Worm (Caenorhabditis elegans) whole organism, L2 larva: ENCODE data around the gene F49H12.7.

Experiments
- crh-2 ChIP-seq: sonication (generic microtip); optimal IDR thresholded peaks from 2 replicates; lab custom pipeline; 2017; ENCODE audit warnings: missing biosample characterization, missing genetic modification characterization
- lin-11 ChIP-seq: fragments of 150-350 bp; sonication (generic microtip); optimal IDR thresholded peaks from 2 replicates; lab custom pipeline; 2014; ENCODE audit warnings: missing biosample characterization, missing genetic modification characterization, inconsistent platforms, mixed read lengths

DNA sequence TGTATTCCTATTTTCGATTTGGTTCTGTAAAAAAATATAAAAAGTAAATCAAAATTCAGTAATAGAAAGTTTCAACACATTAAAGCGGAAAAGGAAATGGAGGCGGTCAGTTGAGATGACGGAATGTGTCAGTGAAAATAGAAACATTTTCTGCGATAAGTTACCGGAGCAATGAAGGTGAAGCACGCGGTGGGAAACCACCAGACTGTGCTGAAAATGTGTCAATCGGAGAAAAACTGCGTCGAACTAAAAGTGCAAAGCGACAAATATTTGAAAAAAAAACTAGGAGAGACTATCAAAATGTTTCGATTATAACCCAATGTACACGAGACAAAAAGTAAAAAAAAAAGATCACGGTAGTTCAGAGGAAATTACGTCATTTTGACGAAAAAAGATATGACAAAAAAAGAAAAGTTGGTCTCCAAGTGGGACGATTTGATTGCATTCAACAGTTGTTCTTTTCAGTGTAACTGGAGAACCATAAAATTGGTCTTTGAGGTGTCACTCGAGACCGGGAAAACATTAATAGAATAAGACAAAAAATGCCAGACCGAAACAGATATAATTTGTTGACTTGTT is 5.7 kb downstream of the F49H12.7 start, which contains the start of gene acl-4:
- no peak for TF ChIP-seq crh-2
- TF ChIP-seq lin-11 (tag; lab: Kevin White, UChicago), result no peak
